Worm (Caenorhabditis elegans): ENCODE data around the gene nspe-7.
A peak's percentile ranks its signal among the peaks of the same experiment; 100 is the strongest.

Gene nspe-7

ce11 chrII:12659676-12660371 lies 32.8 kb downstream of the nspe-7 start:
- TF ChIP-seq lin-40 (tag; optimal IDR thresholded peaks at IDR 0.05) (no peak), zfh-2 (GFP tag; conservative IDR thresholded peaks at IDR 0.05) (0 out of 2 replicates have a peak, but pooled peaks have one; percentile 20), K12H6.12 (tag; optimal IDR thresholded peaks at IDR 0.05) (peak; percentile 30), lin-35 (GFP tag; optimal IDR thresholded peaks at IDR 0.05) (peak in 1 of 3 experiments; percentile 45), F49E8.2 (tag; optimal IDR thresholded peaks at IDR 0.05; ENCODE audit: insufficient read depth) (no peak), Y95B8A.8 (GFP tag; IDR thresholded peaks at IDR 0.05) (no peak), F37B4.10 (GFP tag; IDR thresholded peaks at IDR 0.05) (0 out of 2 replicates have a peak, but pooled peaks have one; percentile 69), ets-4 (GFP tag; optimal IDR thresholded peaks at IDR 0.05) (no peak), cebp-1 (GFP tag; IDR thresholded peaks at IDR 0.05) (no peak), cebp-1 (tag; optimal IDR thresholded peaks at IDR 0.05) (peak; percentile 14), hmg-1.2 (GFP tag; IDR thresholded peaks at IDR 0.05) (peak; percentile 57), akir-1 (GFP tag; optimal IDR thresholded peaks at IDR 0.05) (no peak), atf-7 (tag; optimal IDR thresholded peaks at IDR 0.05) (no peak)

ce11 chrII:12661930-12662329 lies 34.9 kb downstream of the nspe-7 start:
- TF ChIP-seq athp-1 (tag; optimal IDR thresholded peaks at IDR 0.05) (no peak), ceh-27 (GFP tag; optimal IDR thresholded peaks at IDR 0.05) (peak; percentile 15)

- TF ChIP-seq lin-54 (GFP tag; optimal IDR thresholded peaks at IDR 0.05) (no peak), ceh-27 (GFP tag; optimal IDR thresholded peaks at IDR 0.05) (peak; percentile 11), ekl-4 (GFP tag; IDR thresholded peaks at IDR 0.05) (no peak), ztf-18 (tag; optimal IDR thresholded peaks at IDR 0.05) (no peak), Y67H2A.10 (GFP tag; conservative IDR thresholded peaks at IDR 0.05) (no peak), zfh-2 (GFP tag; conservative IDR thresholded peaks at IDR 0.05) (peak; percentile 34; the same call in 1 of the 2 replicates), hmg-1.2 (GFP tag; IDR thresholded peaks at IDR 0.05) (peak; percentile 44; the same call in 1 of the 2 replicates)
Observed at ce11 chrII:12665019-12665418, 38.0 kb downstream of the nspe-7 start.

- TF ChIP-seq nhr-179 (tag; optimal IDR thresholded peaks at IDR 0.05): no peak
- TF ChIP-seq F57A8.1 (GFP tag; optimal IDR thresholded peaks at IDR 0.05): no peak
- no peak for TF ChIP-seq athp-1 (tag; optimal IDR thresholded peaks at IDR 0.05)
- TF ChIP-seq sea-2 (GFP tag; IDR thresholded peaks at IDR 0.05): no peak
- TF ChIP-seq let-607 (tag; optimal IDR thresholded peaks at IDR 0.05): no peak
- no peak for TF ChIP-seq hmg-1.2 (GFP tag; IDR thresholded peaks at IDR 0.05)
- no peak for TF ChIP-seq unc-62 (GFP tag; optimal IDR thresholded peaks at IDR 0.05)
- TF ChIP-seq zfh-2 (GFP tag; conservative IDR thresholded peaks at IDR 0.05): peak; percentile 61
- peak; percentile 0 for TF ChIP-seq tbp1 (GFP tag; optimal IDR thresholded peaks at IDR 0.05)
- TF ChIP-seq tlf-1 (GFP tag; optimal IDR thresholded peaks at IDR 0.05): no peak
- no peak for TF ChIP-seq aptf-3 (GFP tag; IDR thresholded peaks at IDR 0.05)
- TF ChIP-seq lsl-1 (GFP tag; optimal IDR thresholded peaks at IDR 0.05): no peak
- TF ChIP-seq mcd-1 (GFP tag; IDR thresholded peaks at IDR 0.05): 0 out of 2 replicates have a peak, but pooled peaks have one; percentile 23
- no peak for TF ChIP-seq atf-7 (tag; optimal IDR thresholded peaks at IDR 0.05)
- TF ChIP-seq bed-2 (GFP tag; IDR thresholded peaks at IDR 0.05): no peak
- no peak for TF ChIP-seq hsf-1 (GFP tag; IDR thresholded peaks at IDR 0.05)
- TF ChIP-seq nfyb-1 (GFP tag; IDR thresholded peaks at IDR 0.05): no peak
- TF ChIP-seq B0336.3 (GFP tag; IDR thresholded peaks at IDR 0.05): no peak
- TF ChIP-seq ekl-4 (GFP tag; IDR thresholded peaks at IDR 0.05): no peak
Observed at ce11 chrII:12666042-12666441, 39.1 kb downstream of the nspe-7 start.
